Fruit fly (Drosophila melanogaster) whole organism, embryonic: ENCODE results near the gene Atg6.

Experiments used
- CG10147 ChIP-seq: fragments of 200-800 bp; sonication (Bioruptor generic); optimal IDR thresholded peaks from 2 replicates; lab custom pipeline; 2019; ENCODE audit warnings: missing biosample characterization, mild to moderate bottlenecking, missing genetic modification characterization, moderate library complexity
- CG10209 ChIP-seq: fragments of 200-800 bp; sonication (Bioruptor generic); optimal IDR thresholded peaks from 3 replicates; lab custom pipeline; 2017; ENCODE audit warnings: missing biosample characterization, mild to moderate bottlenecking, missing genetic modification characterization, missing genetic modification reagents
- CG12219 ChIP-seq: fragments of 200-800 bp; sonication (Bioruptor generic); optimal IDR thresholded peaks from 3 replicates; lab custom pipeline; 2018; ENCODE audit warnings: missing biosample characterization, mild to moderate bottlenecking, missing genetic modification characterization
- CG12299 ChIP-seq: fragments of 200-800 bp; sonication (Bioruptor generic); optimal IDR thresholded peaks from 2 replicates; lab custom pipeline; 2018; ENCODE audit warnings: missing biosample characterization, mild to moderate bottlenecking, missing genetic modification characterization
- CG15514 ChIP-seq: fragments of 200-800 bp; sonication (Bioruptor generic); optimal IDR thresholded peaks from 3 replicates; lab custom pipeline; 2017; ENCODE audit warnings: missing biosample characterization, missing genetic modification characterization, mild to moderate bottlenecking, moderate library complexity, missing genetic modification reagents
- CG15696 ChIP-seq: fragments of 200-800 bp; sonication (Bioruptor generic); optimal IDR thresholded peaks from 2 replicates; lab custom pipeline; 2019; ENCODE audit warnings: missing biosample characterization, mild to moderate bottlenecking, missing genetic modification characterization, moderate library complexity
- CG18764 ChIP-seq: fragments of 200-800 bp; sonication (Bioruptor generic); optimal IDR thresholded peaks from 3 replicates; lab custom pipeline; 2016; ENCODE audit warnings: missing biosample characterization, missing genetic modification characterization
- CG2129 ChIP-seq: fragments of 200-800 bp; sonication (Bioruptor generic); IDR thresholded peaks from 2 replicates; pipeline ENCODE4 v1.3.6; 2022; ENCODE audit warnings: missing biosample characterization, missing genetic modification characterization; ENCODE audit not compliant: partially characterized antibody
- CG2875 ChIP-seq: fragments of 200-800 bp; sonication (Bioruptor generic); optimal IDR thresholded peaks from 2 replicates; lab custom pipeline; 2017; ENCODE audit warnings: missing biosample characterization, mild to moderate bottlenecking, missing genetic modification characterization, missing genetic modification reagents
- CG31441 ChIP-seq: fragments of 200-800 bp; sonication (Bioruptor generic); IDR thresholded peaks from 2 replicates; pipeline ENCODE4 v1.3.6; 2022; ENCODE audit warnings: missing biosample characterization, missing genetic modification characterization
- CG32772 ChIP-seq: fragments of 200-800 bp; sonication (Bioruptor generic); IDR thresholded peaks from 2 replicates; pipeline ENCODE4 v1.3.6; 2022; ENCODE audit warnings: missing biosample characterization, missing genetic modification characterization
- CG34224 ChIP-seq: fragments of 200-800 bp; sonication (Bioruptor generic); IDR thresholded peaks from 3 replicates; pipeline ENCODE4 v1.3.6; 2022; ENCODE audit warnings: missing biosample characterization, missing genetic modification characterization; ENCODE audit not compliant: partially characterized antibody
- CG4360 ChIP-seq: fragments of 200-800 bp; sonication (Bioruptor generic); IDR thresholded peaks from 2 replicates; pipeline ENCODE4 v1.3.6; 2022; ENCODE audit warnings: missing biosample characterization, missing genetic modification characterization
- CG5180 ChIP-seq: fragments of 200-800 bp; sonication (Bioruptor generic); optimal IDR thresholded peaks from 3 replicates; lab custom pipeline; 2017; ENCODE audit warnings: missing biosample characterization, missing genetic modification characterization, mild to moderate bottlenecking, moderate library complexity, missing genetic modification reagents
- CG5245 ChIP-seq: fragments of 200-800 bp; sonication (Bioruptor generic); optimal IDR thresholded peaks from 3 replicates; lab custom pipeline; 2016; ENCODE audit warnings: missing biosample characterization, missing genetic modification characterization
- CG6791 ChIP-seq: fragments of 200-800 bp; sonication (Bioruptor generic); IDR thresholded peaks from 3 replicates; pipeline ENCODE4 v1.3.6; 2022; ENCODE audit warnings: missing biosample characterization, missing genetic modification characterization; ENCODE audit not compliant: partially characterized antibody
- CG7556 ChIP-seq: fragments of 200-800 bp; sonication (Bioruptor generic); optimal IDR thresholded peaks from 2 replicates; lab custom pipeline; 2017; ENCODE audit warnings: missing biosample characterization, mild to moderate bottlenecking, missing genetic modification characterization
- CG8281 ChIP-seq: fragments of 200-800 bp; sonication (Bioruptor generic); optimal IDR thresholded peaks from 2 replicates; lab custom pipeline; 2018; ENCODE audit warnings: missing biosample characterization, mild to moderate bottlenecking, missing genetic modification characterization, moderate library complexity
- Doc2 ChIP-seq: fragments of 200-800 bp; sonication (Bioruptor generic); IDR thresholded peaks from 2 replicates; pipeline ENCODE4 v1.3.6; 2022; ENCODE audit warnings: missing biosample characterization, missing genetic modification characterization
- Fer3 ChIP-seq: fragments of 200-800 bp; sonication (Bioruptor generic); optimal IDR thresholded peaks from 2 replicates; lab custom pipeline; 2018; ENCODE audit warnings: missing biosample characterization, mild to moderate bottlenecking, missing genetic modification characterization, moderate library complexity
- Hr51 ChIP-seq, 2 experiments: fragments of 200-800 bp; sonication (Bioruptor generic); optimal IDR thresholded peaks; 2 replicates in 1 of 2; 3 replicates in 1 of 2; lab custom pipeline; 2016 to 2018; ENCODE audit warnings: missing biosample characterization in 2 of 2, missing genetic modification characterization in 2 of 2, mild to moderate bottlenecking in 1 of 2, moderate library complexity in 1 of 2
- Oaz ChIP-seq: fragments of 200-800 bp; sonication (Bioruptor generic); IDR thresholded peaks from 2 replicates; pipeline ENCODE4 v1.3.6; 2022; ENCODE audit warnings: missing biosample characterization, missing genetic modification characterization
- Sox102F ChIP-seq: fragments of 200-800 bp; sonication (Bioruptor generic); optimal IDR thresholded peaks from 2 replicates; lab custom pipeline; 2018; ENCODE audit warnings: missing biosample characterization, mild to moderate bottlenecking, missing genetic modification characterization, moderate library complexity
- Tbp ChIP-seq: fragments of >200 bp; optimal IDR thresholded peaks from 2 replicates; lab custom pipeline; 2018; ENCODE audit warnings: missing biosample characterization, missing genetic modification characterization
- Trl ChIP-seq, 3 experiments: fragments of >200 bp in 2 of 3; fragments of 200-800 bp in 1 of 3; sonication (Bioruptor generic) in 1 of 3; optimal IDR thresholded peaks; 2 replicates in 1 of 3; 3 replicates in 2 of 3; lab custom pipeline; 2016 to 2017; ENCODE audit warnings: missing biosample characterization in 1 of 3, missing genetic modification characterization in 1 of 3
- amos ChIP-seq: fragments of 200-800 bp; sonication (Bioruptor generic); IDR thresholded peaks from 2 replicates; pipeline ENCODE4 v1.3.6; 2022; ENCODE audit warnings: missing biosample characterization, missing genetic modification characterization; ENCODE audit not compliant: partially characterized antibody
- bbx ChIP-seq: fragments of 200-800 bp; sonication (Bioruptor generic); IDR thresholded peaks from 2 replicates; pipeline ENCODE4 v1.3.6; 2022; ENCODE audit warnings: missing biosample characterization, missing genetic modification characterization; ENCODE audit not compliant: partially characterized antibody
- br ChIP-seq: fragments of >200 bp; optimal IDR thresholded peaks from 2 replicates; lab custom pipeline; 2017
- cas ChIP-seq: fragments of 200-800 bp; sonication (Bioruptor generic); IDR thresholded peaks from 2 replicates; pipeline ENCODE4 v1.3.6; 2022; ENCODE audit warnings: missing biosample characterization, missing genetic modification characterization
- cato ChIP-seq: fragments of 200-800 bp; sonication (Bioruptor generic); optimal IDR thresholded peaks from 2 replicates; lab custom pipeline; 2016; ENCODE audit warnings: missing biosample characterization, missing genetic modification characterization, borderline replicate concordance
- dan ChIP-seq: fragments of 200-800 bp; sonication (Bioruptor generic); IDR thresholded peaks from 2 replicates; pipeline ENCODE4 v1.3.6; 2022; ENCODE audit warnings: missing biosample characterization, missing genetic modification characterization
- eve ChIP-seq, 2 experiments: fragments of >200 bp; optimal IDR thresholded peaks; 2 replicates each; lab custom pipeline; 2017; ENCODE audit warnings: missing biosample characterization in 2 of 2, missing genetic modification characterization in 2 of 2
- klu ChIP-seq: fragments of 200-800 bp; sonication (Bioruptor generic); IDR thresholded peaks from 2 replicates; pipeline ENCODE4 v1.3.6; 2022; ENCODE audit warnings: missing biosample characterization, missing genetic modification characterization
- knrl ChIP-seq: fragments of 200-800 bp; sonication (Bioruptor generic); IDR thresholded peaks from 3 replicates; pipeline ENCODE4 v1.3.6; 2022; ENCODE audit warnings: missing biosample characterization, missing genetic modification characterization; ENCODE audit not compliant: partially characterized antibody
- maf-S ChIP-seq: fragments of 200-800 bp; sonication (Bioruptor generic); optimal IDR thresholded peaks from 2 replicates; lab custom pipeline; 2016; ENCODE audit warnings: missing biosample characterization, missing genetic modification characterization
- mirr ChIP-seq: fragments of 200-800 bp; sonication (Bioruptor generic); optimal IDR thresholded peaks from 3 replicates; lab custom pipeline; 2018; ENCODE audit warnings: missing biosample characterization, mild to moderate bottlenecking, missing genetic modification characterization
- otp ChIP-seq: fragments of 200-800 bp; sonication (Bioruptor generic); IDR thresholded peaks from 3 replicates; pipeline ENCODE4, ENCODE4 v1.3.6; 2022; ENCODE audit warnings: missing biosample characterization, missing genetic modification characterization
- prd ChIP-seq, 3 experiments: fragments of >200 bp in 2 of 3; fragments of 200-800 bp in 1 of 3; sonication (Bioruptor generic) in 1 of 3; optimal IDR thresholded peaks in 2 of 3; IDR thresholded peaks in 1 of 3; 2 replicates in 2 of 3; 3 replicates in 1 of 3; pipeline versions ENCODE4 v1.3.6 to Lab custom; 2017 to 2022; ENCODE audit warnings: missing biosample characterization in 1 of 3, missing genetic modification characterization in 1 of 3
- pzg ChIP-seq: fragments of 200-800 bp; sonication (Bioruptor generic); optimal IDR thresholded peaks from 3 replicates; lab custom pipeline; 2018; ENCODE audit warnings: missing biosample characterization, mild to moderate bottlenecking, missing genetic modification characterization, moderate library complexity
- sc ChIP-seq, 3 experiments: fragments of >200 bp in 2 of 3; fragments of 200-800 bp in 1 of 3; sonication (Bioruptor generic) in 1 of 3; optimal IDR thresholded peaks; 2 replicates in 2 of 3; 3 replicates in 1 of 3; lab custom pipeline; 2017; ENCODE audit warnings: mild to moderate bottlenecking in 1 of 3, missing biosample characterization in 1 of 3, missing genetic modification characterization in 1 of 3, missing genetic modification reagents in 1 of 3
- sens ChIP-seq: fragments of 200-800 bp; sonication (Bioruptor generic); peaks from one replicate; lab custom pipeline; 2016; ENCODE audit warnings: missing biosample characterization, missing genetic modification characterization
- sob ChIP-seq: fragments of 200-800 bp; sonication (Bioruptor generic); IDR thresholded peaks from 2 replicates; pipeline ENCODE4 v1.3.6; 2022; ENCODE audit warnings: missing biosample characterization, missing genetic modification characterization
- sr ChIP-seq: fragments of 200-800 bp; sonication (Bioruptor generic); IDR thresholded peaks from 3 replicates; pipeline ENCODE4 v1.3.6; 2022; ENCODE audit warnings: missing biosample characterization, missing genetic modification characterization
- stwl ChIP-seq: fragments of 200-800 bp; sonication (Bioruptor generic); optimal IDR thresholded peaks from 3 replicates; lab custom pipeline; 2018; ENCODE audit warnings: missing biosample characterization, mild to moderate bottlenecking, missing genetic modification characterization, moderate library complexity
- trem ChIP-seq: fragments of 200-800 bp; optimal IDR thresholded peaks from 3 replicates; lab custom pipeline; 2019; ENCODE audit warnings: missing biosample characterization, mild to moderate bottlenecking, missing genetic modification characterization, moderate library complexity
- ttk ChIP-seq: fragments of 200-800 bp; sonication (Bioruptor generic); IDR thresholded peaks from 2 replicates; pipeline ENCODE4 v2.1.2; 2022; ENCODE audit warnings: missing biosample characterization, missing genetic modification characterization
- usp ChIP-seq: fragments of >200 bp; optimal IDR thresholded peaks from 2 replicates; lab custom pipeline; 2017; ENCODE audit warnings: missing biosample characterization, missing genetic modification characterization
- z ChIP-seq: fragments of 200-800 bp; sonication (Bioruptor generic); IDR thresholded peaks from 3 replicates; pipeline ENCODE4 v1.3.6; 2022; ENCODE audit warnings: missing biosample characterization, missing genetic modification characterization
- zfh1 ChIP-seq: fragments of 200-800 bp; sonication (Bioruptor generic); IDR thresholded peaks from 3 replicates; pipeline ENCODE4 v1.3.6; 2022; ENCODE audit warnings: missing biosample characterization, missing genetic modification characterization

The Atg6 gene

DNA sequence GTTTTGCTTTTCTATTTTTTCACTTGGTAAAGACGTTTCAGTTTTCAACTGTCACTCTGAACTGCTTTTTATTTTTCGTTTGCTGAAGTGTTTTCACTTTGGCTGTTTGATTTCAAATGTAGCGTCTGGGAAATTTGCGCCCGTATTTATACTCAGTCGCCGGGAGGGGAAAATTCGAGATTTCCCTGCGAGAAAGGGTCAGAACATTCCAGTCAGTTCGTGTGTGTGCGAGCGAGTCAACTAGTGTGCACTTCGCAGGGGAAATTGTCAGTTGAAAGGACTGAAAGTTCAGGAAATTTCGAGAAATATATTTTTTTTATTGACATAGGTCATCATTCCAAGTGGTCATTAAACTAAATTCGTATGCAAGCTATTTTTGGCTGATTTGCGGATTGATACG, 6.6 kb upstream of the Atg6 start, which contains the start of gene Hsp68 (continued):
- TF ChIP-seq CG2129 (GFP tag; lab: Robert Waterston, UW) (no peak), CG8281 (tag; lab: Kevin White, UChicago) (peak; percentile 31), trem (tag; lab: Kevin White, UChicago) (peak; percentile 35), klu (no peak), Trl (optimal IDR thresholded peaks at IDR 0.05; lab: Kevin White, UChicago) (no peak), Trl (GFP tag; optimal IDR thresholded peaks at IDR 0.05; lab: Kevin White, UChicago) (no peak), sens (GFP tag; lab: Kevin White, UChicago) (peak; percentile 79), stwl (tag; lab: Kevin White, UChicago) (peak; percentile 54), Fer3 (no peak), mirr (peak; percentile 58), CG7556 (GFP tag; lab: Kevin White, UChicago) (no peak), CG4360 (GFP tag; lab: Robert Waterston, UW) (no peak), CG15514 (no peak), CG32772 (GFP tag; lab: Robert Waterston, UW) (no peak), otp (no peak), CG15696 (tag; lab: Kevin White, UChicago) (no peak), Sox102F (GFP tag; lab: Kevin White, UChicago) (no peak), dan (no peak), prd (optimal IDR thresholded peaks at IDR 0.05; lab: Kevin White, UChicago) (no peak), prd (GFP tag; IDR thresholded peaks at IDR 0.05; lab: Robert Waterston, UW) (no peak), sc (optimal IDR thresholded peaks at IDR 0.05; lab: Kevin White, UChicago) (no peak), sc (GFP tag; optimal IDR thresholded peaks at IDR 0.05; lab: Kevin White, UChicago) (no peak), pzg (peak; percentile 15), br (lab: Kevin White, UChicago) (no peak), maf-S (GFP tag; lab: Kevin White, UChicago) (no peak), CG5245 (GFP tag; lab: Kevin White, UChicago) (no peak), Hr51 (GFP tag; optimal IDR thresholded peaks at IDR 0.05; lab: Kevin White, UChicago) (no peak), CG2875 (GFP tag; lab: Kevin White, UChicago) (no peak), sr (no peak), ttk (GFP tag; lab: Robert Waterston, UW) (no peak), amos (GFP tag; lab: Robert Waterston, UW) (peak; percentile 38; the same call in 1 of the 2 replicates), Oaz (GFP tag; lab: Robert Waterston, UW) (no peak), CG34224 (GFP tag; lab: Robert Waterston, UW) (peak; percentile 68), Tbp (peak; percentile 93), zfh1 (GFP tag; lab: Robert Waterston, UW) (no peak), CG31441 (GFP tag; lab: Robert Waterston, UW) (no peak; the same call in 1 of the 2 replicates), cas (no peak), eve (GFP tag; optimal IDR thresholded peaks at IDR 0.05; lab: Kevin White, UChicago) (no peak), usp (GFP tag; lab: Kevin White, UChicago) (no peak), CG12299 (no peak), CG12219 (GFP tag; lab: Kevin White, UChicago) (no peak), CG6791 (peak; percentile 62; the same call in 2 of the 3 replicates), Doc2 (GFP tag; lab: Robert Waterston, UW) (no peak), knrl (GFP tag; lab: Robert Waterston, UW) (no peak; the same call in 2 of the 3 replicates), CG10147 (GFP tag; lab: Kevin White, UChicago) (no peak), z (GFP tag; lab: Robert Waterston, UW) (no peak), sob (GFP tag; lab: Robert Waterston, UW) (no peak), CG10209 (no peak), cato (GFP tag; lab: Kevin White, UChicago) (no peak), bbx (GFP tag; lab: Robert Waterston, UW) (peak; percentile 69; the same call in 1 of the 2 replicates), CG5180 (no peak), CG18764 (GFP tag; lab: Kevin White, UChicago) (no peak)
